Fruit fly (Drosophila melanogaster): ENCODE results near the gene CG43136.

CG43136 gene

dm6 chrX:5900146-5901093, 46.9 kb downstream of the CG43136 start, which contains the start of gene Act5C (continued):
- peak; percentile 95 for TF ChIP-seq acj6 (GFP tag; optimal IDR thresholded peaks at IDR 0.05)
- peak; percentile 96 for TF ChIP-seq Gug (GFP tag; IDR thresholded peaks at IDR 0.05)
- TF ChIP-seq CG31627 (GFP tag; optimal IDR thresholded peaks at IDR 0.05) = peak; percentile 96
- TF ChIP-seq Hr39 (GFP tag; optimal IDR thresholded peaks at IDR 0.05) = peak; percentile 98
- peak; percentile 93 for TF ChIP-seq CG11902 (GFP tag; optimal IDR thresholded peaks at IDR 0.05)
- TF ChIP-seq lz (GFP tag; optimal IDR thresholded peaks at IDR 0.05) = peak; percentile 97
- peak; percentile 46 for TF ChIP-seq Hr38 (GFP tag; optimal IDR thresholded peaks at IDR 0.05)
- peak; percentile 93 for TF ChIP-seq Sox15 (GFP tag; optimal IDR thresholded peaks at IDR 0.05)
- peak; percentile 91 for TF ChIP-seq CG11294 (GFP tag; IDR thresholded peaks at IDR 0.05)
- peak; percentile 93 for TF ChIP-seq dac (GFP tag; optimal IDR thresholded peaks at IDR 0.05)
- peak; percentile 97 for TF ChIP-seq CG7368 (GFP tag; optimal IDR thresholded peaks at IDR 0.05)
- peak; percentile 97 for TF ChIP-seq Eip93F (GFP tag; optimal IDR thresholded peaks at IDR 0.05)
- TF ChIP-seq fd59A (GFP tag; optimal IDR thresholded peaks at IDR 0.05) = peak; percentile 97
- TF ChIP-seq CG32006 (GFP tag; optimal IDR thresholded peaks at IDR 0.05) = peak; percentile 96
- peak; percentile 96 for TF ChIP-seq CG8632 (GFP tag; optimal IDR thresholded peaks at IDR 0.05)
- peak; percentile 96 for TF ChIP-seq achi (GFP tag; optimal IDR thresholded peaks at IDR 0.05)
- peak; percentile 97 for TF ChIP-seq vri (GFP tag; optimal IDR thresholded peaks at IDR 0.05)

DNA sequence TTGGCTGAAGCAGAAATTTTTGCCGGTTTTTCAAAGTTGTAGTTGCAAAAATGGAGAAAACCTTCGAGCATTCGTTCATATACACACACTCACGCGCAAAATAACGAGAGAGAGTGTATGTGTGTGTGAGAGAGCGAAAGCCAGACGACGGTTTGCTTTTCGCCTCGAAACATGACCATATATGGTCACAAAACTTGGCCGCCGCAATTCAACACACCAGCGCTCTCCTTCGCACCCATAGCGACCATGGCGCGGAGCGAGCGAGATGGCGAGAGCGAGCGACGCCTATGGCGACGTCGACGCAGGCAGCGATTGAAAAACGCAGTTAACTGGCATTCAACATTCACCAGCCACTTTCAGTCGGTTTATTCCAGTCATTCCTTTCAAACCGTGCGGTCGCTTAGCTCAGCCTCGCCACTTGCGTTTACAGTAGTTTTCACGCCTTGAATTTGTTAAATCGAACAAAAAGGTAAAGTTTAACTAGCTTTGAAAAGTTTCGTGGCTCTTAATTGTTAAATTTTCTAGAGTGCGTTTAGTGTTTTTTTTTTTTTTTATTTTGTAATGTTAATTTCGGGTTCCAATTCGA, 48.2 kb downstream of the CG43136 start:
- no peak for TF ChIP-seq Eip93F (GFP tag; optimal IDR thresholded peaks at IDR 0.05)
- peak; percentile 20 for TF ChIP-seq CG8632 (GFP tag; optimal IDR thresholded peaks at IDR 0.05)
- peak; percentile 46 for TF ChIP-seq CG3919 (GFP tag; optimal IDR thresholded peaks at IDR 0.05)
- TF ChIP-seq ss (GFP tag; optimal IDR thresholded peaks at IDR 0.05) = peak; percentile 76 to 81
- no peak for TF ChIP-seq CG11762 (GFP tag; optimal IDR thresholded peaks at IDR 0.05; ENCODE audit: insufficient read depth)
- TF ChIP-seq dac (GFP tag; optimal IDR thresholded peaks at IDR 0.05) = no peak
- peak; percentile 39 for TF ChIP-seq CG6808 (GFP tag; optimal IDR thresholded peaks at IDR 0.05)
- peak; percentile 5 for TF ChIP-seq CG16779 (tag; optimal IDR thresholded peaks at IDR 0.05)
- TF ChIP-seq fd85E (GFP tag; optimal IDR thresholded peaks at IDR 0.05) = no peak
- peak; percentile 43 for TF ChIP-seq CG1621 (tag; optimal IDR thresholded peaks at IDR 0.05)
- TF ChIP-seq net (GFP tag; optimal IDR thresholded peaks at IDR 0.05) = peak; percentile 48
- TF ChIP-seq CG6854 (GFP tag; optimal IDR thresholded peaks at IDR 0.05) = peak; percentile 74
- peak; percentile 10 for TF ChIP-seq CG32006 (GFP tag; optimal IDR thresholded peaks at IDR 0.05)
- peak; percentile 4 for TF ChIP-seq svp (GFP tag)
- no peak for TF ChIP-seq fd59A (GFP tag; optimal IDR thresholded peaks at IDR 0.05)
- TF ChIP-seq Blimp-1 (GFP tag; optimal IDR thresholded peaks at IDR 0.05) = peak; percentile 32
- no peak for TF ChIP-seq Hr38 (GFP tag; optimal IDR thresholded peaks at IDR 0.05)
- peak; percentile 14 for TF ChIP-seq Smox (GFP tag; optimal IDR thresholded peaks at IDR 0.05)
- peak; percentile 71 for TF ChIP-seq Sox102F (GFP tag; optimal IDR thresholded peaks at IDR 0.05)
- peak; percentile 12 for TF ChIP-seq Lpt (GFP tag; optimal IDR thresholded peaks at IDR 0.05)
- TF ChIP-seq CG3032 (tag; optimal IDR thresholded peaks at IDR 0.05) = no peak
- peak; percentile 25 for TF ChIP-seq CG7368 (GFP tag; optimal IDR thresholded peaks at IDR 0.05)
- TF ChIP-seq Eip78C (GFP tag) = peak; percentile 81
- TF ChIP-seq CG15336 (GFP tag; IDR thresholded peaks at IDR 0.05) = peak; percentile 41; the same call in 1 of the 2 replicates
- peak; percentile 5 for TF ChIP-seq CG34406 (GFP tag; optimal IDR thresholded peaks at IDR 0.05)
- peak; percentile 10 for TF ChIP-seq lz (GFP tag; optimal IDR thresholded peaks at IDR 0.05)
- no peak for TF ChIP-seq CG10631 (GFP tag; optimal IDR thresholded peaks at IDR 0.05)
- TF ChIP-seq vri (GFP tag; optimal IDR thresholded peaks at IDR 0.05) = peak; percentile 73
- TF ChIP-seq CG9139 (GFP tag; optimal IDR thresholded peaks at IDR 0.05) = peak; percentile 67
- peak; percentile 16 for TF ChIP-seq Met (GFP tag; optimal IDR thresholded peaks at IDR 0.05)
- TF ChIP-seq Sox14 (GFP tag; optimal IDR thresholded peaks at IDR 0.05) = peak; percentile 36
- TF ChIP-seq spab (GFP tag; optimal IDR thresholded peaks at IDR 0.05) = no peak
- peak; percentile 5 for TF ChIP-seq Ets96B (tag; optimal IDR thresholded peaks at IDR 0.05)
- peak; percentile 28 for TF ChIP-seq OdsH (GFP tag; optimal IDR thresholded peaks at IDR 0.05)
- TF ChIP-seq acj6 (GFP tag; optimal IDR thresholded peaks at IDR 0.05) = no peak
- TF ChIP-seq esn (GFP tag; optimal IDR thresholded peaks at IDR 0.05) = peak; percentile 47
- TF ChIP-seq CG4318 (GFP tag; optimal IDR thresholded peaks at IDR 0.05) = no peak
- peak; percentile 50 for TF ChIP-seq fkh (GFP tag; optimal IDR thresholded peaks at IDR 0.05)

Data from whole organism, prepupa.